Worm (Caenorhabditis elegans) whole organism, L3 larva: Measurements from ENCODE around the gene Y39A1A.17.

Experiments
- R02D3.7 ChIP-seq: fragments of 150-350 bp; optimal IDR thresholded peaks from 2 replicates; lab custom pipeline; 2014; ENCODE audit warnings: missing biosample characterization, missing genetic modification characterization
- ZK546.5 ChIP-seq: sonication (generic microtip); optimal IDR thresholded peaks from 2 replicates; lab custom pipeline; 2017; ENCODE audit warnings: missing biosample characterization, missing genetic modification characterization
- ama-1 ChIP-seq: fragments of 150-350 bp; optimal IDR thresholded peaks from 2 replicates; lab custom pipeline; 2018
- ceh-28 ChIP-seq: fragments of 150-350 bp; optimal IDR thresholded peaks from 2 replicates; lab custom pipeline; 2014; ENCODE audit warnings: missing biosample characterization, missing genetic modification reagents, missing genetic modification characterization
- ceh-82 ChIP-seq: fragments of 150-350 bp; optimal IDR thresholded peaks from 2 replicates; lab custom pipeline; 2014; ENCODE audit warnings: missing biosample characterization, missing genetic modification characterization
- ceh-9 ChIP-seq: sonication (generic microtip); optimal IDR thresholded peaks from 2 replicates; lab custom pipeline; 2018; ENCODE audit warnings: missing biosample characterization, missing genetic modification characterization
- daf-12 ChIP-seq: fragments of 150-350 bp; optimal IDR thresholded peaks from 2 replicates; lab custom pipeline; 2014; ENCODE audit warnings: missing biosample characterization, missing genetic modification reagents, missing genetic modification characterization
- egl-27 ChIP-seq: sonication (generic microtip); optimal IDR thresholded peaks from 4 replicates; lab custom pipeline; 2017; ENCODE audit warnings: missing biosample characterization, missing genetic modification reagents, missing genetic modification characterization
- egl-5 ChIP-seq: fragments of 150-350 bp; optimal IDR thresholded peaks from 2 replicates; lab custom pipeline; 2017; ENCODE audit warnings: missing biosample characterization, missing genetic modification reagents, missing genetic modification characterization, inconsistent platforms
- elt-1 ChIP-seq: fragments of 150-350 bp; optimal IDR thresholded peaks from 2 replicates; lab custom pipeline; 2014; ENCODE audit warnings: missing biosample characterization, missing genetic modification characterization
- elt-2 ChIP-seq: sonication (generic microtip); optimal IDR thresholded peaks from 2 replicates; lab custom pipeline; 2016; ENCODE audit warnings: missing genetic modification reagents, mild to moderate bottlenecking, missing genetic modification characterization, missing compliant biosample characterization
- hmg-11 ChIP-seq: sonication (generic microtip); optimal IDR thresholded peaks from 2 replicates; lab custom pipeline; 2016; ENCODE audit warnings: missing genetic modification characterization, missing compliant biosample characterization
- lin-15B ChIP-seq: fragments of 150-350 bp; optimal IDR thresholded peaks from 2 replicates; lab custom pipeline; 2014; ENCODE audit warnings: missing biosample characterization, missing genetic modification characterization
- lin-39 ChIP-seq: fragments of 150-350 bp; optimal IDR thresholded peaks from 2 replicates; lab custom pipeline; 2018; ENCODE audit warnings: missing biosample characterization, missing genetic modification reagents, missing genetic modification characterization
- mml-1 ChIP-seq: fragments of 150-350 bp; sonication (generic microtip); optimal IDR thresholded peaks from 3 replicates; lab custom pipeline; 2014; ENCODE audit warnings: missing biosample characterization, missing genetic modification characterization
- nfya-1 ChIP-seq: sonication (generic microtip); optimal IDR thresholded peaks from 2 replicates; lab custom pipeline; 2017; ENCODE audit warnings: missing genetic modification characterization, mild to moderate bottlenecking, missing compliant biosample characterization, antibody characterized with exemption, moderate library complexity; ENCODE audit not compliant: insufficient read depth
- nhr-11 ChIP-seq: fragments of 150-350 bp; optimal IDR thresholded peaks from 2 replicates; lab custom pipeline; 2014; ENCODE audit warnings: missing biosample characterization, missing genetic modification characterization
- nhr-23 ChIP-seq: fragments of 150-350 bp; optimal IDR thresholded peaks from 2 replicates; lab custom pipeline; 2014; ENCODE audit warnings: missing biosample characterization, missing genetic modification reagents, missing genetic modification characterization
- nhr-25 ChIP-seq: sonication (generic microtip); optimal IDR thresholded peaks from 2 replicates; lab custom pipeline; 2017; ENCODE audit warnings: missing biosample characterization, missing genetic modification characterization
- nhr-28 ChIP-seq: fragments of 150-350 bp; optimal IDR thresholded peaks from 2 replicates; lab custom pipeline; 2014; ENCODE audit warnings: missing biosample characterization, missing genetic modification characterization
- nhr-76 ChIP-seq: fragments of 150-350 bp; sonication (generic microtip); optimal IDR thresholded peaks from 5 replicates; lab custom pipeline; 2014; ENCODE audit warnings: missing biosample characterization, missing genetic modification characterization
- pha-4 ChIP-seq: fragments of 150-350 bp; optimal IDR thresholded peaks from 2 replicates; lab custom pipeline; 2014; ENCODE audit warnings: missing biosample characterization, missing genetic modification reagents, missing genetic modification characterization
- sea-2 ChIP-seq: fragments of 150-350 bp; sonication (generic microtip); optimal IDR thresholded peaks from 4 replicates; lab custom pipeline; 2014; ENCODE audit warnings: missing biosample characterization, missing genetic modification reagents, missing genetic modification characterization
- skn-1 ChIP-seq: fragments of 150-350 bp; optimal IDR thresholded peaks from 2 replicates; lab custom pipeline; 2014; ENCODE audit warnings: missing biosample characterization, missing genetic modification characterization
- tbx-2 ChIP-seq: sonication (generic microtip); optimal IDR thresholded peaks from 2 replicates; lab custom pipeline; 2016; ENCODE audit warnings: mild to moderate bottlenecking, missing genetic modification characterization, missing compliant biosample characterization
- unc-39 ChIP-seq: sonication (generic microtip); optimal IDR thresholded peaks from 4 replicates; lab custom pipeline; 2017; ENCODE audit warnings: missing biosample characterization, missing genetic modification characterization
- unc-62 ChIP-seq: fragments of 150-350 bp; sonication (generic microtip); optimal IDR thresholded peaks from 4 replicates; lab custom pipeline; 2014; ENCODE audit warnings: missing biosample characterization, missing genetic modification reagents, missing genetic modification characterization
- ztf-11 ChIP-seq: fragments of 150-350 bp; optimal IDR thresholded peaks from 2 replicates; lab custom pipeline; 2014; ENCODE audit warnings: missing biosample characterization, missing genetic modification characterization
- ztf-4 ChIP-seq: fragments of 150-350 bp; optimal IDR thresholded peaks from 2 replicates; lab custom pipeline; 2014; ENCODE audit warnings: missing biosample characterization, missing genetic modification characterization

The Y39A1A.17 gene

DNA sequence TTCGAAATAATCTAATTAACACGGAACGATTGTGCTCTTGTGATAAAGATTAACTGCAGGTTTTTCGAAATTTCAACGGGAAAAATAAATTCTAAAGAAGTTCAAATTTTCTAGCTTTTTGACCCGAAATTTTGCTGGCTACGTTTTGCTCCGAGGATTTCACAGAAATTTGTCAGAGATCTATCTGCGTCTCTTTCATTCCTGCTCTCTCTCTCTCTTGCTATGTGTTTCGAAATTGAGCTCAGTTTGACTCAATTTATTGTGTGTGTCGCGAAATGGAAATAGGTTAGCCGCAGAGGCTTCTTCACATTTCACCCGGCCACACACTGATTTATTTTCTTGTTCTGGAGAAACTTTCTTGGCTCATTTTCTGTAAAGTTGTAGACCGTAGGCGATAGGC lies 33.3 kb downstream of the Y39A1A.17 start:
- TF ChIP-seq nhr-25 (tag; lab: Kevin White, UChicago) (no peak), hmg-11 (tag; lab: Kevin White, UChicago) (peak; percentile 10)

DNA sequence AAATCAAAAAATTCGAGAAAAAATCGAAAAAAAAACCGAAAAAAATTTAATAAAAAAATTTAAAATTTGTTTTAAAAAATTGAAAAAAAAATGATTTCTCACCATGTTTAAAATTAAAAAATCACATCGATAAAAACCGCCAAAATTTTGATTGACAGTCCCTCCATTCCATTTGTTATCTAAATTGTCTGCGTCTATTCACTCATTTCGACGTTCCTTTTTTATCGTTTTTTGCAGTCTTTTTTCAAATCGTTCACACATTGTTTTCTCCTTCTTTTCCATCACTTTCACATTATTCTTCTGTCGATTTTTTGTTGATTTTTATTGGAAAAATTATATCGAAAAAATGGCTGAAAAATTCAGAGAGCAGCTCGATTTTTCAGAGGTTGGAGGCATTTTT lies 34.9 kb downstream of the Y39A1A.17 start:
- peak; percentile 17 for TF ChIP-seq pha-4 (tag; lab: Kevin White, UChicago)
- TF ChIP-seq elt-2: peak; percentile 60
- TF ChIP-seq egl-27 (tag; lab: Kevin White, UChicago): no peak
- TF ChIP-seq, all 47 proteins: peak for 2

DNA sequence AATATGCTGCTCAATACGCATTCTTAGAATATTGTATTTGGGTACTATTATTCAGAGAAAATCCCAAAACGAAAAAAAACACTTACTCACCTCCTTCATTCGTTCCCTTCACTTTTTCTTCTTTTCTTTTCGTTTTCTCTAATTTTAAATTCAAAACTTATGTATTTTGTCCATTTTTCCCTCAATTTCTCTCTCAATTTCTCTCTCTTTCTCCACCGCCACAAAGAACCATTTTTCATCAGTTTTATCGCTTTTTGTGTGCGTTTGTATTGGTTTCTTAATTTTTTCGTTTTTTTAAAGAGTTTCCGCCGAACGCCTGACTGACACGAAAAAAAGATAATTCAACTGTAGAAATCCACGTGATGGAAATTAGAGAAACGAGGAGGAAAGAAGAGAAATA lies 36.2 kb downstream of the Y39A1A.17 start, which contains the start of gene cnt-2:
TSS of gene cnt-2 (plus strand) at position 301 of the 400 bp plus-strand sequence.
- no peak for TF ChIP-seq elt-1 (tag; lab: Kevin White, UChicago)
- TF ChIP-seq nhr-28: no peak
- no peak for TF ChIP-seq lin-15B (tag; lab: Kevin White, UChicago)
- TF ChIP-seq nhr-25 (tag; lab: Kevin White, UChicago): no peak
- TF ChIP-seq ama-1 (lab: Kevin White, UChicago): no peak
- no peak for TF ChIP-seq sea-2 (GFP tag; lab: Kevin White, UChicago)
- TF ChIP-seq nhr-11 (tag; lab: Kevin White, UChicago): no peak
- no peak for TF ChIP-seq nhr-76 (tag; lab: Kevin White, UChicago)
- no peak for TF ChIP-seq unc-39 (tag; lab: Kevin White, UChicago)
- TF ChIP-seq hmg-11 (tag; lab: Kevin White, UChicago): no peak
- no peak for TF ChIP-seq daf-12 (tag; lab: Kevin White, UChicago)
- no peak for TF ChIP-seq R02D3.7 (tag; lab: Kevin White, UChicago)
- no peak for TF ChIP-seq ztf-4 (tag; lab: Kevin White, UChicago)
- TF ChIP-seq lin-39 (tag; lab: Kevin White, UChicago): no peak
- no peak for TF ChIP-seq ceh-9
- no peak for TF ChIP-seq mml-1

DNA sequence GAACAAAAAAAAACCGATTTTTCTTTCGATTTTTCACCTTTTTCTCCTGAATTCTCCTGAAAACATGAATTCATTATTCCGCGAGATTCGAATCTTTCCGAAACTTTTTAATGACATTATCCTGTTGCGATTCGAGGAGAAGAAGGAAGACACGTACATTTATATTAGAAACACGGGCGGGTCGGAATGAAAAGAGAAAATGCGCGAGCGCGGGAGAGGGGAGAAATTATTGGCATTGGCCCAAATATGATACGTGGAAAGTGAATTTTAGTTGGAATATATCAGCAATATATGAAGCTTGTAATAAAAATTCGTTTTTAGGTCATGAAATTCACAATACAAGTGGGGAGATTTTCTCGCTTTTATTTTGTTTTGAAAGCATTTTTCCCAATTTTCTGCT lies 37.4 kb downstream of the Y39A1A.17 start:
- TF ChIP-seq ceh-28 (tag; lab: Kevin White, UChicago) (no peak), lin-15B (tag; lab: Kevin White, UChicago) (peak; percentile 13)

DNA sequence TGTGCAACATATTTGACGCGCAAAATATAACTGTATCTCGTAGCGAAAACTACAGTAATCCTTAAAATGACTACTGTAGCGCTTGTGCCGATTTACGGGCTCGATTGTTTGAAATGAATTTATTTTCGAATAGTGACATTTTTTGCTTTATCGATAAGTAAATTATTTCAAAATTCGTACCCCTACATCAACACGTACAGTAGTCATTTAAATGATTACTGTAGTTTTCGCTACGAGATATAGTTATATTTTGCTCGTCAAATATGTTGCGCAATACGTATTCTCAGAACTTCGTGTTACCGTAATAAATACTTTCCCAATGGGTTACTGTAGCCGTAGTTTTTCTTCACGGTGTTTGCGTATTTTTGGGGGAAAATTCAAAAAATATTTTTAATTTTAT lies 38.1 kb downstream of the Y39A1A.17 start:
- TF ChIP-seq unc-62 (GFP tag; lab: Kevin White, UChicago) (no peak), skn-1 (no peak), ztf-4 (tag; lab: Kevin White, UChicago) (no peak), ZK546.5 (tag; lab: Kevin White, UChicago) (no peak), pha-4 (tag; lab: Kevin White, UChicago) (no peak), lin-15B (tag; lab: Kevin White, UChicago) (no peak), ama-1 (lab: Kevin White, UChicago) (no peak), R02D3.7 (tag; lab: Kevin White, UChicago) (no peak), nhr-28 (no peak), elt-2 (no peak), ceh-82 (tag; lab: Kevin White, UChicago) (no peak), ceh-28 (tag; lab: Kevin White, UChicago) (no peak)

DNA sequence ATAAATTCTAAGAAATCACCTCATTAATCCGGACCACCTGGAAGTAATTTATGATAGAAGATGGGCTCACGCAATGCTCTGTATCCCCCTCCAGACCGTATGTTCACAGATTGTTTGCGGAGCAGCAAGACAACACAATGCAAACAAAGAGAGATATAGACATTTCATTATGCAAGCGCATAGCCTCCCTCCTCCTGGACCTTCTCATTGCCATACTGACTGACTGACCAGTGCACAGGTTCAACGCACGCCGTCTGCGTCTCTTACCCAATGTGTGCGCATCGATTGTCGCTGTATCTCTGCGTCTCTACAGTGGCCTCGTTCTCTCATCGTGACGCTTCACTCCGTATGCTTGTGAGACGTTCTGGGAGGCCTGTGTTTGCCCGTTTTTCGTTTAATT lies 39.3 kb downstream of the Y39A1A.17 start:
- TF ChIP-seq nfya-1 (tag; lab: Kevin White, UChicago) (peak; percentile 82), ztf-11 (tag; lab: Kevin White, UChicago) (no peak), egl-5 (tag; lab: Kevin White, UChicago) (peak; percentile 1), pha-4 (tag; lab: Kevin White, UChicago) (peak; percentile 35), elt-2 (peak; percentile 9), lin-39 (tag; lab: Kevin White, UChicago) (peak; percentile 77), tbx-2 (no peak), ceh-28 (tag; lab: Kevin White, UChicago) (peak; percentile 78), skn-1 (no peak), lin-15B (tag; lab: Kevin White, UChicago) (peak; percentile 34), nhr-23 (tag; lab: Kevin White, UChicago) (peak; percentile 1), hmg-11 (tag; lab: Kevin White, UChicago) (peak; percentile 84)

DNA sequence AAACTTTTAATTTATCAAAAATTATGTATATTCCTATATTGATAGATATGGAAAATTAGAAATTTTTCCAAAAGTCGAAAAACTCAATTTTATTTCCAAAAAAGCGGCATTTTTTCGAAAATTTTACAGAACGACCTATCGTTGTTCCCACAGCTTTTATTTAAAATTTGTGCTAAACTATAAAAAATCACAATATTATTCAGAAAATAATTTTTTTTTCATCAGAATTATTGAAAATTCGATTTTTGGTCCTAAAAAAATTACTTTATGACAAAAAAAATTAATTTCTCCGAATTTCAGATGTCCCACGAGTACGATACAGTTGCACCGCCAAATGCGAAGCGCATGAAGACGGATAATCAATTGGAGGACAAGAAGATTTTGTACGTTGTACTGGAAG lies 41.7 kb downstream of the Y39A1A.17 start, which contains the start of gene emg-1:
TSS of gene emg-1 (plus strand) at position 301 of the 400 bp plus-strand sequence.
- no peak for TF ChIP-seq unc-39 (tag; lab: Kevin White, UChicago)
